Worm (Caenorhabditis elegans) whole organism, L4 larva: ENCODE results near the gene Y39A1A.9.

Source experiments
- aha-1 ChIP-seq: fragments of 150-350 bp; peaks from one replicate; lab custom pipeline; 2014; ENCODE audit warnings: missing biosample characterization, missing genetic modification characterization
- ctbp-1 ChIP-seq: fragments of 200-800 bp; sonication (Bioruptor generic); IDR thresholded peaks from 2 replicates; pipeline ENCODE4 v1.3.6; 2022; ENCODE audit warnings: missing genetic modification reagents, missing genetic modification characterization, missing compliant biosample characterization
- daf-16 ChIP-seq, 3 experiments: sonication (generic microtip); optimal IDR thresholded peaks; 2 replicates each; lab custom pipeline; 2016 to 2017; ENCODE audit warnings: missing genetic modification characterization in 3 of 3, missing genetic modification reagents in 3 of 3, mild to moderate bottlenecking in 2 of 3, missing compliant biosample characterization in 2 of 3, missing biosample characterization in 1 of 3, moderate library complexity in 1 of 3
- dve-1 ChIP-seq: sonication (generic microtip); optimal IDR thresholded peaks from 2 replicates; lab custom pipeline; 2017; ENCODE audit warnings: antibody characterized with exemption, mild to moderate bottlenecking, missing genetic modification characterization, missing compliant biosample characterization; ENCODE audit not compliant: insufficient read depth
- mdt-29 ChIP-seq: fragments of 200-800 bp; sonication (Bioruptor generic); IDR thresholded peaks from 2 replicates; pipeline ENCODE4 v1.3.6; 2022; ENCODE audit warnings: missing genetic modification reagents, missing genetic modification characterization, missing compliant biosample characterization
- mxl-3 ChIP-seq: fragments of 200-800 bp; sonication (Bioruptor generic); optimal IDR thresholded peaks from 2 replicates; lab custom pipeline; 2018; ENCODE audit warnings: mild to moderate bottlenecking, missing genetic modification characterization, missing compliant biosample characterization
- nhr-42 ChIP-seq: fragments of 200-800 bp; sonication (Bioruptor generic); IDR thresholded peaks from 2 replicates; pipeline ENCODE4 v1.3.6; 2022; ENCODE audit warnings: missing genetic modification characterization, missing compliant biosample characterization
- pha-4 ChIP-seq, 2 experiments: fragments of 150-350 bp in 1 of 2; fragments of 200-800 bp in 1 of 2; sonication (Bioruptor generic) in 1 of 2; IDR thresholded peaks in 1 of 2; optimal IDR thresholded peaks in 1 of 2; 2 replicates each; pipeline versions ENCODE4 v1.3.6 to Lab custom; 2014 to 2022; ENCODE audit warnings: missing genetic modification characterization in 2 of 2, missing genetic modification reagents in 2 of 2, missing biosample characterization in 1 of 2, missing compliant biosample characterization in 1 of 2
- sdz-12 ChIP-seq: fragments of 200-800 bp; sonication (Bioruptor generic); optimal IDR thresholded peaks from 2 replicates; lab custom pipeline; 2018; ENCODE audit warnings: mild to moderate bottlenecking, missing genetic modification characterization, missing compliant biosample characterization
- set-16 ChIP-seq: fragments of 200-800 bp; sonication (Bioruptor generic); IDR thresholded peaks from 2 replicates; pipeline ENCODE4 v1.3.6; 2022; ENCODE audit warnings: missing genetic modification reagents, missing genetic modification characterization, missing compliant biosample characterization
- zfp-3 ChIP-seq: fragments of 200-800 bp; sonication (Bioruptor generic); conservative IDR thresholded peaks from 2 replicates; pipeline ENCODE4 v1.3.6; 2022; ENCODE audit warnings: missing genetic modification reagents, missing genetic modification characterization, missing compliant biosample characterization
- zip-11 ChIP-seq: fragments of 200-800 bp; sonication (Bioruptor generic); IDR thresholded peaks from 2 replicates; pipeline ENCODE4 v1.3.6; 2022; ENCODE audit warnings: missing genetic modification characterization, missing compliant biosample characterization

Gene Y39A1A.9

ce11 chrIII:10592074-10592473 lies 41.2 kb downstream of the Y39A1A.9 start:
- peak; percentile 30 for TF ChIP-seq aha-1 (tag; lab: Kevin White, UChicago)
- no peak for TF ChIP-seq mdt-29 (GFP tag; lab: Robert Waterston, UW)
- TF ChIP-seq set-16 (GFP tag; lab: Robert Waterston, UW): peak; percentile 63
- TF ChIP-seq, all 104 proteins: peak for 2

ce11 chrIII:10586243-10586642 lies 47.1 kb downstream of the Y39A1A.9 start, which contains the start of gene Y45F3A.5:
TSS of gene Y45F3A.5 (minus strand) at chrIII:10586343.
- TF ChIP-seq zfp-3 (no peak), dve-1 (tag; lab: Kevin White, UChicago) (no peak), mxl-3 (GFP tag; lab: Kevin White, UChicago) (no peak), daf-16 (GFP tag; optimal IDR thresholded peaks at IDR 0.05; lab: Kevin White, UChicago) (no peak), daf-16 (tag; optimal IDR thresholded peaks at IDR 0.05; lab: Kevin White, UChicago) (no peak)
- TF ChIP-seq, all 104 proteins: peak for 0

DNA sequence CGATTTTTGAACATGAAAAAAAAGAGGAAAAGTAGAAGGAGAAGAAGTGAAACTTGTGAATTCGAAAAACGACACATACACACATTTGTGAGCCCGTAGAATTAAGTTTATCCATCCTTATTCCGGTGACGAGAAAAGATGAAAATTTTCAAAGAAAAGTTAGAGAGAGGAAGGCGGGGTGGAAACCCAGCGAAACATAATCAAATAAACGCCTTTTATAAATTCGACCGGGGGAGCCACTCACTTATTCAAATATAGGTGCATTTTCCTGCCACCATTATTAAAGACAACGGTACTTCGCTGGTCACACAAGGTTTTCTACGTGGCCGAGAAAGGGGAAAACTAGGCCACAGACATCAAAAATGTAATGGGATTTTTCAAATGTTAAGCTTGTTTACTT lies 49.8 kb downstream of the Y39A1A.9 start:
- TF ChIP-seq pha-4 (GFP tag; IDR thresholded peaks at IDR 0.05; lab: Robert Waterston, UW) (no peak), pha-4 (tag; optimal IDR thresholded peaks at IDR 0.05; lab: Kevin White, UChicago) (no peak), nhr-42 (GFP tag; lab: Robert Waterston, UW) (no peak), sdz-12 (no peak), dve-1 (tag; lab: Kevin White, UChicago) (no peak), ctbp-1 (GFP tag; lab: Robert Waterston, UW) (0 out of 2 replicates have a peak, but pooled peaks have one; percentile 37)

- TF ChIP-seq zip-11 (GFP tag; lab: Robert Waterston, UW): no peak
- TF ChIP-seq aha-1 (tag; lab: Kevin White, UChicago): peak; percentile 71
- TF ChIP-seq, all 104 proteins: peak for 1
These were observed 53.1 kb downstream of the Y39A1A.9 start for ce11 chrIII:10580206-10580605.
